Fruit fly (Drosophila melanogaster) Kc167 (cell line): ENCODE results near the gene CG6800.

Experiments
- Myc ChIP-seq: fragments of >200 bp; optimal IDR thresholded peaks from 2 replicates; lab custom pipeline; 2017; ENCODE audit warnings: missing external identifiers
- Sin3A ChIP-seq: fragments of >200 bp; optimal IDR thresholded peaks from 2 replicates; lab custom pipeline; 2018; ENCODE audit warnings: missing external identifiers
- h ChIP-seq: fragments of >200 bp; optimal IDR thresholded peaks from 3 replicates; lab custom pipeline; 2018; ENCODE audit warnings: missing external identifiers
- insv ChIP-seq: fragments of >200 bp; optimal IDR thresholded peaks from 3 replicates; lab custom pipeline; 2018; ENCODE audit warnings: missing external identifiers
- psq ChIP-seq: fragments of >200 bp; optimal IDR thresholded peaks from 2 replicates; lab custom pipeline; 2017; ENCODE audit warnings: missing external identifiers
- ttk ChIP-seq: sonication (Bioruptor generic); optimal IDR thresholded peaks from 2 replicates; lab custom pipeline; 2017; ENCODE audit warnings: missing external identifiers

dm6 chr3R:21753974-21754373 is 22.0 kb upstream of the CG6800 start, which contains the start of gene CG31198:
- TF ChIP-seq h (lab: Kevin White, UChicago) (no peak), Sin3A (lab: Kevin White, UChicago) (no peak), psq (lab: Kevin White, UChicago) (no peak), insv (lab: Kevin White, UChicago) (no peak), ttk (no peak), Myc (lab: Kevin White, UChicago) (no peak)
